Worm (Caenorhabditis elegans): ENCODE results near the gene sfxn-5.

sfxn-5 gene

ce11 chrII:8075324-8075810 lies 29.5 kb downstream of the sfxn-5 start, which contains the start of gene K02C4.2 (continued):
- TF ChIP-seq T26A8.4 (GFP tag; IDR thresholded peaks at IDR 0.05) (peak; percentile 84), egl-43 (GFP tag; IDR thresholded peaks at IDR 0.05) (peak; percentile 96), nhr-102 (tag; optimal IDR thresholded peaks at IDR 0.05) (peak; percentile 75), spr-3 (GFP tag; optimal IDR thresholded peaks at IDR 0.05) (peak; percentile 64), pha-4 (GFP tag; IDR thresholded peaks at IDR 0.05) (peak; percentile 85), pha-4 (tag; optimal IDR thresholded peaks at IDR 0.05) (no peak), Y48G9A.11 (GFP tag; IDR thresholded peaks at IDR 0.05) (peak; percentile 80; the same call in 1 of the 2 replicates), rbr-2 (tag; optimal IDR thresholded peaks at IDR 0.05) (peak; percentile 62), ceh-20 (GFP tag; IDR thresholded peaks at IDR 0.05) (peak; percentile 79), aha-1 (tag) (peak; percentile 95), mxl-2 (GFP tag; conservative IDR thresholded peaks at IDR 0.05) (no peak), nhr-28 (tag; optimal IDR thresholded peaks at IDR 0.05) (peak; percentile 54), ama-1 (optimal IDR thresholded peaks at IDR 0.05) (no peak), fos-1 (tag; optimal IDR thresholded peaks at IDR 0.05) (no peak), nhr-111 (GFP tag; optimal IDR thresholded peaks at IDR 0.05) (peak; percentile 90), lin-29 (GFP tag; IDR thresholded peaks at IDR 0.05) (0 out of 2 replicates have a peak, but pooled peaks have one; percentile 40), dmd-9 (GFP tag; IDR thresholded peaks at IDR 0.05) (no peak), attf-4 (tag; optimal IDR thresholded peaks at IDR 0.05) (no peak), nhr-48 (tag; optimal IDR thresholded peaks at IDR 0.05) (peak; percentile 79), hif-1 (tag; optimal IDR thresholded peaks at IDR 0.05) (peak in 1 of 2 experiments; percentile 39), dmd-6 (GFP tag; IDR thresholded peaks at IDR 0.05) (peak; percentile 83), R02D3.7 (tag; optimal IDR thresholded peaks at IDR 0.05) (peak; percentile 41), nhr-77 (tag; optimal IDR thresholded peaks at IDR 0.05) (peak; percentile 35), Y75B8A.6 (GFP tag; IDR thresholded peaks at IDR 0.05) (no peak), mep-1 (tag; optimal IDR thresholded peaks at IDR 0.05) (peak; percentile 83), lir-3 (tag; optimal IDR thresholded peaks at IDR 0.05) (peak; percentile 64), D1046.2 (GFP tag; IDR thresholded peaks at IDR 0.05) (peak; percentile 88), nhr-25 (tag; optimal IDR thresholded peaks at IDR 0.05; ENCODE audit: borderline replicate concordance, insufficient read depth) (peak; percentile 52), lim-7 (GFP tag; IDR thresholded peaks at IDR 0.05) (peak; percentile 92), Y105C5A.15 (GFP tag; IDR thresholded peaks at IDR 0.05) (0 out of 2 replicates have a peak, but pooled peaks have one; percentile 56), ceh-44 (GFP tag; IDR thresholded peaks at IDR 0.05) (no peak), set-16 (GFP tag; IDR thresholded peaks at IDR 0.05) (no peak), ceh-82 (tag; optimal IDR thresholded peaks at IDR 0.05) (no peak), vab-7 (GFP tag; IDR thresholded peaks at IDR 0.05) (peak; percentile 80), daf-12 (tag; optimal IDR thresholded peaks at IDR 0.05) (no peak), zfp-2 (tag; optimal IDR thresholded peaks at IDR 0.05) (peak; percentile 27), mdt-29 (GFP tag; IDR thresholded peaks at IDR 0.05) (peak; percentile 55; the same call in 1 of the 2 replicates), snpc-1.2 (GFP tag; IDR thresholded peaks at IDR 0.05) (no peak), Y5F2A.4 (GFP tag; optimal IDR thresholded peaks at IDR 0.05) (peak; percentile 68), arid-1 (GFP tag; conservative IDR thresholded peaks at IDR 0.05) (peak; percentile 82), lin-13 (GFP tag; optimal IDR thresholded peaks at IDR 0.05) (peak; percentile 73), duxl-1 (tag; optimal IDR thresholded peaks at IDR 0.05; ENCODE audit: poor library complexity) (peak; percentile 92), lin-15B (tag; optimal IDR thresholded peaks at IDR 0.05) (no peak), dve-1 (tag; optimal IDR thresholded peaks at IDR 0.05; ENCODE audit: insufficient read depth) (peak; percentile 73), F49E8.2 (tag; optimal IDR thresholded peaks at IDR 0.05; ENCODE audit: borderline replicate concordance) (peak; percentile 45), zip-11 (GFP tag; IDR thresholded peaks at IDR 0.05) (0 out of 2 replicates have a peak, but pooled peaks have one; percentile 17), nhr-6 (tag; optimal IDR thresholded peaks at IDR 0.05) (peak; percentile 76), T20F7.1 (GFP tag; optimal IDR thresholded peaks at IDR 0.05) (peak; percentile 67), gei-8 (GFP tag; optimal IDR thresholded peaks at IDR 0.05) (peak; percentile 82), ztf-7 (tag; optimal IDR thresholded peaks at IDR 0.05) (peak; percentile 77), sdz-12 (GFP tag; optimal IDR thresholded peaks at IDR 0.05) (peak; percentile 72)
